Fruit fly (Drosophila melanogaster) ovary, adult (tissue): ENCODE data around the gene CG13875.

Source experiments
- CG17801 ChIP-seq: fragments of 200-800 bp; optimal IDR thresholded peaks from 2 replicates; lab custom pipeline; 2019; ENCODE audit warnings: missing biosample characterization, mild to moderate bottlenecking, missing genetic modification characterization, moderate library complexity; ENCODE audit not compliant: partially characterized antibody

Gene CG13875

dm6 chr3L:152489-152888 is 27.2 kb upstream of the CG13875 start, which contains the start of the genes Dic61B and p130CAS:
Dic61B (minus strand) TSS chr3L:152589.
p130CAS (plus strand) TSS chr3L:152884.
- TF ChIP-seq CG17801 (GFP tag; lab: Kevin White, UChicago) = no peak

dm6 chr3L:153670-154069 is 26.1 kb upstream of the CG13875 start:
- TF ChIP-seq CG17801 (GFP tag; lab: Kevin White, UChicago) = no peak

dm6 chr3L:156591-157303 is 23.0 kb upstream of the CG13875 start:
- peak; percentile 22 for TF ChIP-seq CG17801 (GFP tag; lab: Kevin White, UChicago)

dm6 chr3L:157674-158179 is 22.0 kb upstream of the CG13875 start:
- TF ChIP-seq CG17801 (GFP tag; lab: Kevin White, UChicago) = no peak

dm6 chr3L:159406-160084 is 20.2 kb upstream of the CG13875 start:
- no peak for TF ChIP-seq CG17801 (GFP tag; lab: Kevin White, UChicago)

- TF ChIP-seq CG17801 (GFP tag; lab: Kevin White, UChicago) = peak; percentile 34
Observed at dm6 chr3L:160446-161094, 19.2 kb upstream of the CG13875 start.

dm6 chr3L:161833-162587 is 17.7 kb upstream of the CG13875 start:
- no peak for TF ChIP-seq CG17801 (GFP tag; lab: Kevin White, UChicago)

- TF ChIP-seq CG17801 (GFP tag; lab: Kevin White, UChicago) = no peak
Observed at dm6 chr3L:165981-166788, 13.5 kb upstream of the CG13875 start.

dm6 chr3L:166789-167132 is 13.0 kb upstream of the CG13875 start:
- no peak for TF ChIP-seq CG17801 (GFP tag; lab: Kevin White, UChicago)

dm6 chr3L:171729-172128 is 8.0 kb upstream of the CG13875 start:
- no peak for TF ChIP-seq CG17801 (GFP tag; lab: Kevin White, UChicago)

dm6 chr3L:174501-174900 is 5.2 kb upstream of the CG13875 start:
- no peak for TF ChIP-seq CG17801 (GFP tag; lab: Kevin White, UChicago)

- peak; percentile 43 for TF ChIP-seq CG17801 (GFP tag; lab: Kevin White, UChicago)
Observed at dm6 chr3L:175949-176348, 3.8 kb upstream of the CG13875 start, which contains the start of gene CG7049. CG7049 (minus strand) TSS chr3L:176228.

dm6 chr3L:177938-178337 is 1.8 kb upstream of the CG13875 start:
- TF ChIP-seq CG17801 (GFP tag; lab: Kevin White, UChicago) = no peak

- no peak for TF ChIP-seq CG17801 (GFP tag; lab: Kevin White, UChicago)
Observed at dm6 chr3L:178445-178844, 1.3 kb upstream of the CG13875 start.
